Worm (Caenorhabditis elegans): ENCODE data around the gene ZK742.4.

The ZK742.4 gene

DNA sequence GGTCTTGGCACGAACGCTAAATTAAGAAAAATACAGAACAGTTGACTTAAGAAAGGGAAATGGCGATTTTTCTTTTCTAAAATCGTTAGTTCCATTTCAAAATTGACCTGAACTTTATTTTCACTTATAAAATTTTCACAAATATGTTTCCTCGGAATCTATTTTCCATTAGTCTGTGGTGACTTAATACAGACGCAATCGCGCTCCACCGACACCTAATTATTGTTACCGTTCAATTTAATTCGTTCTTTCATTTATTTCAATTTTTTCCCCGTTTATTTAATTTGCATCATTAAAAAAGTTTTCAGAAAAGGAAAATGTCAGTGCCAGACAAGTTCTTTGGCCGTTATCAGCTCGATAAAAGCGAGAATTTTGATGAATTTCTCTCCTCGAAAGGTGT, 8.7 kb upstream of the ZK742.4 start, which contains the start of gene lbp-4:
lbp-4 (plus strand) TSS at position 309 of the 400 bp plus-strand sequence.
- peak in 1 of 6 experiments; percentile 17 for TF ChIP-seq elt-3 (tag; optimal IDR thresholded peaks at IDR 0.05)
- TF ChIP-seq jun-1 (tag; optimal IDR thresholded peaks at IDR 0.05) = no peak
- TF ChIP-seq lin-14 (GFP tag; optimal IDR thresholded peaks at IDR 0.05) = peak; percentile 83
- TF ChIP-seq lin-13 (GFP tag; optimal IDR thresholded peaks at IDR 0.05) = peak; percentile 20
- no peak for TF ChIP-seq alr-1 (tag; optimal IDR thresholded peaks at IDR 0.05; ENCODE audit: borderline replicate concordance)
- no peak for TF ChIP-seq hpl-2 (GFP tag; optimal IDR thresholded peaks at IDR 0.05)
- peak; percentile 15 for TF ChIP-seq tbx-2 (tag; optimal IDR thresholded peaks at IDR 0.05)
- TF ChIP-seq nhr-11 (tag; optimal IDR thresholded peaks at IDR 0.05) = no peak
- peak; percentile 49 for TF ChIP-seq xbp-1 (tag; optimal IDR thresholded peaks at IDR 0.05)
- TF ChIP-seq unc-86 (tag; optimal IDR thresholded peaks at IDR 0.05) = no peak
- TF ChIP-seq lin-35 (GFP tag; optimal IDR thresholded peaks at IDR 0.05) = peak; percentile 44 to 78
- no peak for TF ChIP-seq zip-4 (GFP tag; optimal IDR thresholded peaks at IDR 0.05)
- no peak for TF ChIP-seq mdl-1 (tag; optimal IDR thresholded peaks at IDR 0.05)
- TF ChIP-seq skn-1 (tag; optimal IDR thresholded peaks at IDR 0.05) = peak; percentile 12
- peak; percentile 16 for TF ChIP-seq dsc-1 (tag; optimal IDR thresholded peaks at IDR 0.05)
- TF ChIP-seq nhr-76 (tag; optimal IDR thresholded peaks at IDR 0.05) = no peak
- peak; percentile 51 to 53 for TF ChIP-seq efl-1 (optimal IDR thresholded peaks at IDR 0.05)
- TF ChIP-seq efl-1 (GFP tag; optimal IDR thresholded peaks at IDR 0.05 in 1 of 2) = peak in 1 of 2 experiments; percentile 42
- no peak for TF ChIP-seq hlh-4 (tag; optimal IDR thresholded peaks at IDR 0.05)
- no peak for TF ChIP-seq elt-2 (tag; optimal IDR thresholded peaks at IDR 0.05)
- TF ChIP-seq pqm-1 (tag; optimal IDR thresholded peaks at IDR 0.05) = no peak
- no peak for TF ChIP-seq mef-2 (tag; optimal IDR thresholded peaks at IDR 0.05)
- no peak for TF ChIP-seq hlh-17 (GFP tag; optimal IDR thresholded peaks at IDR 0.05; ENCODE audit: borderline replicate concordance)
- TF ChIP-seq lin-15B (tag; optimal IDR thresholded peaks at IDR 0.05) = peak; percentile 26
- no peak for TF ChIP-seq nhr-85 (tag)
- peak; percentile 63 for TF ChIP-seq unc-130 (tag; optimal IDR thresholded peaks at IDR 0.05)
- no peak for TF ChIP-seq efl-3 (GFP tag; optimal IDR thresholded peaks at IDR 0.05)
- TF ChIP-seq zag-1 (tag; optimal IDR thresholded peaks at IDR 0.05) = no peak
- TF ChIP-seq Y116A8C.19 (tag; optimal IDR thresholded peaks at IDR 0.05; ENCODE audit: borderline replicate concordance) = no peak
- TF ChIP-seq fkh-10 (GFP tag; optimal IDR thresholded peaks at IDR 0.05) = no peak
- TF ChIP-seq lir-3 (tag; optimal IDR thresholded peaks at IDR 0.05; ENCODE audit: poor library complexity) = peak; percentile 40
- no peak for TF ChIP-seq unc-98 (GFP tag; IDR thresholded peaks at IDR 0.05)
- no peak for TF ChIP-seq C34B4.2 (tag; optimal IDR thresholded peaks at IDR 0.05)
- no peak for TF ChIP-seq nhr-12 (tag; optimal IDR thresholded peaks at IDR 0.05)
- peak; percentile 7 for TF ChIP-seq fkh-8 (tag; optimal IDR thresholded peaks at IDR 0.05)
- TF ChIP-seq snu-23 (GFP tag; optimal IDR thresholded peaks at IDR 0.05) = peak; percentile 37
- no peak for TF ChIP-seq isw-1 (GFP tag; IDR thresholded peaks at IDR 0.05)
- peak; percentile 54 for TF ChIP-seq nhr-71 (tag; optimal IDR thresholded peaks at IDR 0.05)
- TF ChIP-seq sptf-1 (tag; optimal IDR thresholded peaks at IDR 0.05) = no peak
- no peak for TF ChIP-seq blmp-1 (tag; optimal IDR thresholded peaks at IDR 0.05)
- TF ChIP-seq pax-3 (tag; optimal IDR thresholded peaks at IDR 0.05) = no peak
- TF ChIP-seq snpc-4 (tag; optimal IDR thresholded peaks at IDR 0.05) = peak; percentile 3
- TF ChIP-seq ceh-8 (GFP tag; optimal IDR thresholded peaks at IDR 0.05) = no peak
- TF ChIP-seq nhr-20 (tag; optimal IDR thresholded peaks at IDR 0.05) = peak; percentile 54
- peak; percentile 23 for TF ChIP-seq nhr-77 (tag; optimal IDR thresholded peaks at IDR 0.05)
- no peak for TF ChIP-seq nhr-19 (GFP tag; conservative IDR thresholded peaks at IDR 0.05)
- TF ChIP-seq ces-1 (GFP tag; optimal IDR thresholded peaks at IDR 0.05) = no peak
- peak in 1 of 3 experiments; percentile 30 for TF ChIP-seq ceh-82 (tag; optimal IDR thresholded peaks at IDR 0.05)
- TF ChIP-seq nhr-237 (tag; optimal IDR thresholded peaks at IDR 0.05) = no peak
- TF ChIP-seq aha-1 (tag; optimal IDR thresholded peaks at IDR 0.05) = no peak
- no peak for TF ChIP-seq egl-27 (tag; optimal IDR thresholded peaks at IDR 0.05)
- peak; percentile 83 for TF ChIP-seq C16A3.4 (tag; optimal IDR thresholded peaks at IDR 0.05)
- TF ChIP-seq tlp-1 (tag; optimal IDR thresholded peaks at IDR 0.05) = no peak
- TF ChIP-seq lin-39 (tag; optimal IDR thresholded peaks at IDR 0.05) = no peak
